Fruit fly (Drosophila melanogaster): Measurements from ENCODE around the gene mRpL11.

The mRpL11 gene

dm6 chr3R:14557480-14558354, 46.1 kb downstream of the mRpL11 start, which contains the start of gene Pde6 (continued):
- TF ChIP-seq CG15514 (GFP tag; optimal IDR thresholded peaks at IDR 0.05) (no peak), pfk (GFP tag; optimal IDR thresholded peaks at IDR 0.05) (no peak), CG6791 (GFP tag; IDR thresholded peaks at IDR 0.05; ENCODE audit: partially characterized antibody) (no peak), yki (optimal IDR thresholded peaks at IDR 0.05) (peak; percentile 16), stwl (tag; optimal IDR thresholded peaks at IDR 0.05) (no peak), CG13624 (GFP tag; optimal IDR thresholded peaks at IDR 0.05) (no peak), CG34422 (GFP tag; IDR thresholded peaks at IDR 0.05) (peak; percentile 21; the same call in 1 of the 3 replicates), Tbp (GFP tag; optimal IDR thresholded peaks at IDR 0.05) (no peak), CG14441 (GFP tag; IDR thresholded peaks at IDR 0.05) (0 out of 2 replicates have a peak, but pooled peaks have one; percentile 16), pita (GFP tag; optimal IDR thresholded peaks at IDR 0.05) (no peak), Hmr (GFP tag; optimal IDR thresholded peaks at IDR 0.05) (no peak), Bdp1 (GFP tag; optimal IDR thresholded peaks at IDR 0.05) (no peak), D19B (GFP tag; optimal IDR thresholded peaks at IDR 0.05) (no peak), CG7745 (tag; optimal IDR thresholded peaks at IDR 0.05) (no peak), CG10565 (GFP tag; optimal IDR thresholded peaks at IDR 0.05) (no peak), Ets65A (GFP tag) (no peak), Atf6 (GFP tag; IDR thresholded peaks at IDR 0.05) (no peak), CG18619 (GFP tag; optimal IDR thresholded peaks at IDR 0.05) (no peak), Hr39 (optimal IDR thresholded peaks at IDR 0.05) (no peak), CG6272 (GFP tag; IDR thresholded peaks at IDR 0.05) (no peak), zf30C (GFP tag; optimal IDR thresholded peaks at IDR 0.05) (no peak), hbn (GFP tag; IDR thresholded peaks at IDR 0.05; ENCODE audit: partially characterized antibody) (no peak; the same call in 1 of the 2 replicates), CG10209 (GFP tag; optimal IDR thresholded peaks at IDR 0.05) (no peak), gsb-n (tag; optimal IDR thresholded peaks at IDR 0.05) (no peak), Oaz (GFP tag; IDR thresholded peaks at IDR 0.05) (no peak), NFAT (GFP tag; IDR thresholded peaks at IDR 0.05) (0 out of 2 replicates have a peak, but pooled peaks have one; percentile 19), CG2199 (GFP tag; IDR thresholded peaks at IDR 0.05) (peak; percentile 43; the same call in 1 of the 3 replicates), sim (GFP tag; IDR thresholded peaks at IDR 0.05) (no peak), CG14014 (GFP tag; IDR thresholded peaks at IDR 0.05) (no peak), vnd (GFP tag; IDR thresholded peaks at IDR 0.05; ENCODE audit: partially characterized antibody) (no peak), Gug (GFP tag; IDR thresholded peaks at IDR 0.05) (peak; percentile 19; the same call in 1 of the 4 replicates), sima (GFP tag; optimal IDR thresholded peaks at IDR 0.05) (no peak), amos (GFP tag; IDR thresholded peaks at IDR 0.05; ENCODE audit: partially characterized antibody) (peak; percentile 26; the same call in 1 of the 2 replicates), exex (tag; optimal IDR thresholded peaks at IDR 0.05) (no peak), grn (GFP tag; optimal IDR thresholded peaks at IDR 0.05) (no peak), CG30431 (GFP tag; optimal IDR thresholded peaks at IDR 0.05) (no peak), CG3281 (GFP tag; optimal IDR thresholded peaks at IDR 0.05) (no peak), btn (GFP tag; optimal IDR thresholded peaks at IDR 0.05) (no peak), Blimp-1 (GFP tag; optimal IDR thresholded peaks at IDR 0.05) (no peak), maf-S (GFP tag; optimal IDR thresholded peaks at IDR 0.05) (no peak), Deaf1 (tag; optimal IDR thresholded peaks at IDR 0.05) (peak; percentile 14), CG17186 (GFP tag; optimal IDR thresholded peaks at IDR 0.05) (no peak), vfl (GFP tag; optimal IDR thresholded peaks at IDR 0.05) (no peak), CG12391 (tag; optimal IDR thresholded peaks at IDR 0.05) (no peak), CG18764 (GFP tag; optimal IDR thresholded peaks at IDR 0.05) (no peak), kay (GFP tag; optimal IDR thresholded peaks at IDR 0.05) (no peak), Xrp1 (GFP tag; IDR thresholded peaks at IDR 0.05) (no peak), Trl (optimal IDR thresholded peaks at IDR 0.05) (peak; percentile 79 to 93), Trl (GFP tag; optimal IDR thresholded peaks at IDR 0.05) (no peak), CG12942 (GFP tag; optimal IDR thresholded peaks at IDR 0.05) (no peak)

Data from whole organism, embryonic.